Worm (Caenorhabditis elegans): ENCODE results near the gene gst-13.

DNA sequence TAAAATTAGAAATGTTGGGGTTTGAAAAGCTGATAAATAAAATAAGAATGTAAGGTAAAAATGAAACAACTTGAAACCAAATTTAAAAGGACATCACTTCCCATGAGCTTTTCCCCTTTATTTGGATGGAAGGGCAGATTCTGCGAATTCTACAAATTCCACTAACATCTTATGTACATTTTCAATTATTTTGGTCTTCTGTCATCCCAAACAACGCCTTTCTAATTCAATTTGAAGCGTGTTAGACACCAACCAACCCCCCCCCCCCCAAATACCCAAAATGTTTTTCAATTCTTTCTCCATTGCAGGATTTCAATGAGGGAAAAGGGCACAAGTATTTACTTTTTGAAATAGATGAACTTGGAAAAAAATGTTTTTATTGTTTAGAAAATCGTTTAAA, 34.4 kb downstream of the gst-13 start:
- TF ChIP-seq lin-35 (GFP tag; optimal IDR thresholded peaks at IDR 0.05) (no peak), unc-62 (GFP tag; optimal IDR thresholded peaks at IDR 0.05) (no peak), him-1 (tag; optimal IDR thresholded peaks at IDR 0.05) (no peak), sptf-2 (GFP tag; optimal IDR thresholded peaks at IDR 0.05) (no peak), ama-1 (optimal IDR thresholded peaks at IDR 0.05) (no peak), ama-1 (GFP tag; optimal IDR thresholded peaks at IDR 0.05) (no peak), snpc-4 (GFP tag; optimal IDR thresholded peaks at IDR 0.05) (no peak), snpc-4 (tag; optimal IDR thresholded peaks at IDR 0.05) (no peak), lsy-27 (tag; optimal IDR thresholded peaks at IDR 0.05; ENCODE audit: borderline replicate concordance, insufficient read depth) (no peak), nfya-2 (GFP tag; IDR thresholded peaks at IDR 0.05) (no peak), ztf-6 (GFP tag; IDR thresholded peaks at IDR 0.05) (no peak), nfyb-1 (GFP tag; IDR thresholded peaks at IDR 0.05) (no peak)

Data from whole organism, young adult.